Worm (Caenorhabditis elegans): ENCODE measurements around the gene C10G8.3.

ce11 chrV:5303389-5303788 lies 9.2 kb upstream of the C10G8.3 start, which contains the start of gene ncx-2:
- no peak for TF ChIP-seq dao-5 (tag; optimal IDR thresholded peaks at IDR 0.05)
- no peak for TF ChIP-seq W03F9.2 (tag; optimal IDR thresholded peaks at IDR 0.05)
